Fruit fly (Drosophila melanogaster): ENCODE measurements around the gene Lgr4.

The Lgr4 gene

dm6 chrX:13214056-13214455 is 25.1 kb upstream of the Lgr4 start (continued):
- peak; percentile 67; the same call in 2 of the 3 replicates for TF ChIP-seq ase (GFP tag; IDR thresholded peaks at IDR 0.05)
- TF ChIP-seq CG15601 (tag; optimal IDR thresholded peaks at IDR 0.05): peak; percentile 33
- no peak for TF ChIP-seq CG2129 (GFP tag; IDR thresholded peaks at IDR 0.05; ENCODE audit: partially characterized antibody)
- no peak for TF ChIP-seq Deaf1 (tag; optimal IDR thresholded peaks at IDR 0.05)
- TF ChIP-seq Fer1 (GFP tag; optimal IDR thresholded peaks at IDR 0.05): peak; percentile 58
- peak; percentile 54 for TF ChIP-seq ERR (GFP tag; optimal IDR thresholded peaks at IDR 0.05)
- TF ChIP-seq trem (tag; optimal IDR thresholded peaks at IDR 0.05): no peak
- no peak for TF ChIP-seq CG43689 (GFP tag; IDR thresholded peaks at IDR 0.05)
- TF ChIP-seq CG2120 (GFP tag; optimal IDR thresholded peaks at IDR 0.05): peak; percentile 76
- peak; percentile 24 for TF ChIP-seq Hmx (GFP tag; optimal IDR thresholded peaks at IDR 0.05)
- TF ChIP-seq sqz (GFP tag; optimal IDR thresholded peaks at IDR 0.05): peak; percentile 8
- no peak for TF ChIP-seq Poxn (GFP tag; IDR thresholded peaks at IDR 0.05)
- TF ChIP-seq ci (GFP tag; IDR thresholded peaks at IDR 0.05): peak; percentile 88
- peak; percentile 3 for TF ChIP-seq CG12219 (GFP tag; optimal IDR thresholded peaks at IDR 0.05)
- peak; percentile 58 for TF ChIP-seq HLH3B (GFP tag; IDR thresholded peaks at IDR 0.05)
- TF ChIP-seq CG15269 (tag; optimal IDR thresholded peaks at IDR 0.05): peak; percentile 63
- peak; percentile 27; the same call in 1 of the 2 replicates for TF ChIP-seq Rx (GFP tag; IDR thresholded peaks at IDR 0.05)
- TF ChIP-seq Xbp1 (GFP tag; optimal IDR thresholded peaks at IDR 0.05): peak; percentile 74
- TF ChIP-seq Spps (tag; optimal IDR thresholded peaks at IDR 0.05): peak; percentile 49
- TF ChIP-seq CG9817 (tag; optimal IDR thresholded peaks at IDR 0.05): peak; percentile 32
- no peak for TF ChIP-seq CG7271 (tag; optimal IDR thresholded peaks at IDR 0.05)
- TF ChIP-seq E2f2 (GFP tag; IDR thresholded peaks at IDR 0.05): peak; percentile 85
- peak; percentile 0 for TF ChIP-seq CG1647 (GFP tag; optimal IDR thresholded peaks at IDR 0.05)
- TF ChIP-seq eve (GFP tag; optimal IDR thresholded peaks at IDR 0.05): peak in 1 of 2 experiments; percentile 61
- no peak for TF ChIP-seq sc (optimal IDR thresholded peaks at IDR 0.05)
- peak; percentile 24 for TF ChIP-seq sc (GFP tag; optimal IDR thresholded peaks at IDR 0.05)
- peak; percentile 54 for TF ChIP-seq Hmr (GFP tag; optimal IDR thresholded peaks at IDR 0.05)
- TF ChIP-seq HmgD (GFP tag; optimal IDR thresholded peaks at IDR 0.05): peak; percentile 69
- no peak for TF ChIP-seq C15 (GFP tag; IDR thresholded peaks at IDR 0.05)
- peak; percentile 70 for TF ChIP-seq Drgx (GFP tag; IDR thresholded peaks at IDR 0.05)
- TF ChIP-seq Abd-B (GFP tag; optimal IDR thresholded peaks at IDR 0.05): peak; percentile 27
- peak; percentile 26 for TF ChIP-seq CG10147 (GFP tag; optimal IDR thresholded peaks at IDR 0.05)
- TF ChIP-seq Nf-YC (tag; optimal IDR thresholded peaks at IDR 0.05): peak; percentile 6
- TF ChIP-seq CoRest (tag; optimal IDR thresholded peaks at IDR 0.05): peak; percentile 60
- TF ChIP-seq CG10543 (GFP tag; optimal IDR thresholded peaks at IDR 0.05): no peak
- no peak for TF ChIP-seq ato (GFP tag; IDR thresholded peaks at IDR 0.05; ENCODE audit: partially characterized antibody)
- peak; percentile 17 for TF ChIP-seq CG6654 (GFP tag; optimal IDR thresholded peaks at IDR 0.05)
- TF ChIP-seq Tbp (GFP tag; optimal IDR thresholded peaks at IDR 0.05): no peak
- TF ChIP-seq nom (GFP tag; optimal IDR thresholded peaks at IDR 0.05): peak; percentile 2
- peak; percentile 64 for TF ChIP-seq jumu (GFP tag; optimal IDR thresholded peaks at IDR 0.05)
- peak; percentile 68 for TF ChIP-seq Side (GFP tag; optimal IDR thresholded peaks at IDR 0.05)
- TF ChIP-seq Meics (GFP tag; optimal IDR thresholded peaks at IDR 0.05): peak; percentile 63
- no peak for TF ChIP-seq ash1 (GFP tag; optimal IDR thresholded peaks at IDR 0.05)
- peak; percentile 67 to 69 for TF ChIP-seq Pdp1 (GFP tag; optimal IDR thresholded peaks at IDR 0.05)
- TF ChIP-seq CG14667 (GFP tag; IDR thresholded peaks at IDR 0.05): peak; percentile 64
- TF ChIP-seq CG5180 (GFP tag; optimal IDR thresholded peaks at IDR 0.05): peak; percentile 100
- TF ChIP-seq fd102C (GFP tag; optimal IDR thresholded peaks at IDR 0.05): no peak
- TF ChIP-seq pho (GFP tag; optimal IDR thresholded peaks at IDR 0.05): peak; percentile 50
- peak; percentile 59 for TF ChIP-seq phol (tag; optimal IDR thresholded peaks at IDR 0.05)
- TF ChIP-seq CG3726 (GFP tag; IDR thresholded peaks at IDR 0.05): no peak
- TF ChIP-seq CG12942 (GFP tag; optimal IDR thresholded peaks at IDR 0.05): peak; percentile 58

All from whole organism, embryonic.